Worm (Caenorhabditis elegans) whole organism, L4/young adult: ENCODE measurements around the gene nfx-1.

Experiments
- W03F9.2 ChIP-seq: fragments of 150-350 bp; optimal IDR thresholded peaks from 2 replicates; lab custom pipeline; 2014; ENCODE audit warnings: missing biosample characterization, missing genetic modification characterization
- dao-5 ChIP-seq: sonication (generic microtip); optimal IDR thresholded peaks from 2 replicates; lab custom pipeline; 2016; ENCODE audit warnings: missing genotype, missing genetic modification characterization, moderate library complexity, missing compliant biosample characterization
- him-1 ChIP-seq: sonication (generic microtip); optimal IDR thresholded peaks from 2 replicates; lab custom pipeline; 2016; ENCODE audit warnings: missing genotype, missing genetic modification reagents, missing genetic modification characterization, missing compliant biosample characterization

ce11 chrIII:6380472-6380871, 5.3 kb downstream of the nfx-1 start, which contains the start of gene C16A3.5:
- TF ChIP-seq dao-5 (tag; lab: Kevin White, UChicago) = no peak
- TF ChIP-seq W03F9.2 (tag; lab: Kevin White, UChicago) = no peak
- TF ChIP-seq him-1 (tag; lab: Kevin White, UChicago) = no peak
